Worm (Caenorhabditis elegans) whole organism, midembryonic: ENCODE data around the gene cdr-2.

Source experiments
- med-1 ChIP-seq: sonication (generic microtip); optimal IDR thresholded peaks from 2 replicates; lab custom pipeline; 2017; ENCODE audit warnings: missing genetic modification characterization, mild to moderate bottlenecking, missing compliant biosample characterization, antibody characterized with exemption, missing genetic modification reagents; ENCODE audit not compliant: insufficient read depth
- ref-1 ChIP-seq: fragments of 200-800 bp; sonication (Bioruptor generic); conservative IDR thresholded peaks from 2 replicates; pipeline ENCODE4 v1.3.6; 2022; ENCODE audit warnings: missing genetic modification reagents, missing genetic modification characterization, missing compliant biosample characterization

DNA sequence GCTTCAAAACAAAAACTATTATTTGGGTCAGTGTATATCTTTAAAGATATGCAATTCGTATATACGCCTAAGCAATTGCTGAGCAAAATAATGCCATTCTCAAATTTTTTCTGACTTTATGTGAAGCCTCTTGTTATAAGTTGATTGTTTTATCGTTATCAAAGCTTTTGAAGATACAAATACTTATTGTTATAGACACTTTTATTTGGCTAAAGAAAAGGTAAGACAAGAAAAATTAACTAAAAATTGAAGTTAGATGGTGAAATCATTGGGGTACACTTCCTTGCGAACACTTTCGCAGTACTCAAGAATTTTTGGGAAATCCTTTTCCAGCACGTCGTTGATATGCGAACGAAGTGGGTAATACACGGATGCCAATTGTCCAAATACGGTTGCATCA lies 3.2 kb downstream of the cdr-2 start:
- TF ChIP-seq med-1 (GFP tag; lab: Kevin White, UChicago) (no peak), ref-1 (GFP tag; lab: Robert Waterston, UW) (no peak)
